Worm (Caenorhabditis elegans): ENCODE results near the gene F35C8.8.

The F35C8.8 gene

DNA sequence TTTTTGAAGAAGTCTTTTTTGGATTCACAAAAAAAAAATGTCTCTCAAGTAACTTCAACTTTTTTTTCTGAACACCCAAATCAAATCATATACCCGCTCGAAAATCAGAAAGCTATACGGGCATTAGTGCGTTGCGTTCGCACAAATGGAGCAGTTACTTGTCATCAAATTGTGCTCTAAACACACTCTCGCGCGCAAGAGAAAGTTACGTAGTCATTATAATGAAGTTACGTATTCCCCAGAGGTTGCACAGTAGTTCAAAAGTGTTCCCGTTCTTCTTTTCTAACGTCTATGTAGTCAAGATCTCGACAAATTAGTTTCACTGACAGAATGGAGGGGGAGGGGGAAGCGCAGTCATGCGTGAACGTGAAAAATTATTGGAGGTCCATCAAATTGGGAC lies 50.9 kb downstream of the F35C8.8 start:
- TF ChIP-seq unc-62 (GFP tag; optimal IDR thresholded peaks at IDR 0.05), result no peak
